Fruit fly (Drosophila melanogaster) whole organism, prepupa: ENCODE measurements around the gene ABCB7.

Experiments used
- CG10631 ChIP-seq: fragments of 200-800 bp; sonication (Bioruptor generic); optimal IDR thresholded peaks from 2 replicates; lab custom pipeline; 2016; ENCODE audit warnings: missing biosample characterization, missing genetic modification characterization
- CG11762 ChIP-seq: fragments of 200-800 bp; sonication (Bioruptor generic); optimal IDR thresholded peaks from 3 replicates; lab custom pipeline; 2016; ENCODE audit warnings: missing biosample characterization, missing genetic modification characterization; ENCODE audit not compliant: insufficient read depth
- CG34406 ChIP-seq: fragments of 200-800 bp; sonication (Bioruptor generic); optimal IDR thresholded peaks from 3 replicates; lab custom pipeline; 2016; ENCODE audit warnings: missing biosample characterization, missing genetic modification characterization
- OdsH ChIP-seq: fragments of 200-800 bp; sonication (Bioruptor generic); optimal IDR thresholded peaks from 3 replicates; lab custom pipeline; 2016; ENCODE audit warnings: missing biosample characterization, missing genetic modification characterization
- Sox102F ChIP-seq: fragments of 200-800 bp; sonication (Bioruptor generic); optimal IDR thresholded peaks from 2 replicates; lab custom pipeline; 2016; ENCODE audit warnings: missing biosample characterization, mild to moderate bottlenecking, missing genetic modification characterization
- fd59A ChIP-seq: fragments of 200-800 bp; sonication (Bioruptor generic); optimal IDR thresholded peaks from 2 replicates; lab custom pipeline; 2017; ENCODE audit warnings: missing biosample characterization, mild to moderate bottlenecking, missing genetic modification characterization, missing genetic modification reagents
- fkh ChIP-seq: fragments of 200-800 bp; sonication (Bioruptor generic); optimal IDR thresholded peaks from 3 replicates; lab custom pipeline; 2017; ENCODE audit warnings: missing biosample characterization, mild to moderate bottlenecking, missing genetic modification characterization, moderate library complexity
- lz ChIP-seq: fragments of 200-800 bp; sonication (Bioruptor generic); optimal IDR thresholded peaks from 3 replicates; lab custom pipeline; 2016; ENCODE audit warnings: missing biosample characterization, missing genetic modification characterization
- net ChIP-seq: fragments of 200-800 bp; sonication (Bioruptor generic); optimal IDR thresholded peaks from 3 replicates; lab custom pipeline; 2016; ENCODE audit warnings: missing biosample characterization, missing genetic modification characterization

DNA sequence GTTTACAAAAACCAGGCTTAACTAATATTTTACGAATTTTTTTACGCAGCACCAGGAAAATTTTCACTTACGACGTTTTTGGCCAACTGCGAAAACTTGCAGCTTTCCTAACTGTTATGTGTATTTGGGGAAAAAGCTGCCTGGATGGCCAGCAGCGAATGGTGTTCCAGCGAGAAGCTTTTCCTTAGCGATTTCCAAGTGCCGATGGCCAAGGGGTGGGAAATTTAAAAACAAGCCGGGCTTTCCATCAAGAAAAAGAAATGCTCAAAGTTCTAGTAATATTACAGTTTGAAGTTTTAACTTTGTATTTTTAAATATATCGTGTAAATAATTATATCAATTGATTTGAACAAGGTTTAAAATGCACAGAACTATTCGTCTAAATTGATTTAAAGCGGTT, 19.4 kb downstream of the ABCB7 start, which contains the start of gene nSyb:
- TF ChIP-seq Sox102F (GFP tag; lab: Kevin White, UChicago) = no peak
- TF ChIP-seq fd59A (GFP tag; lab: Kevin White, UChicago) = no peak
- TF ChIP-seq lz (GFP tag; lab: Kevin White, UChicago) = no peak
- no peak for TF ChIP-seq net (GFP tag; lab: Kevin White, UChicago)
- TF ChIP-seq OdsH (GFP tag; lab: Kevin White, UChicago) = no peak
- no peak for TF ChIP-seq CG11762 (GFP tag; lab: Kevin White, UChicago)
- no peak for TF ChIP-seq CG34406 (GFP tag; lab: Kevin White, UChicago)
- no peak for TF ChIP-seq fkh (GFP tag; lab: Kevin White, UChicago)
- no peak for TF ChIP-seq CG10631 (GFP tag; lab: Kevin White, UChicago)
